Worm (Caenorhabditis elegans) whole organism, L4/young adult: ENCODE data around the gene F26D11.2.

Source experiments
- W03F9.2 ChIP-seq: fragments of 150-350 bp; optimal IDR thresholded peaks from 2 replicates; lab custom pipeline; 2014; ENCODE audit warnings: missing biosample characterization, missing genetic modification characterization
- dao-5 ChIP-seq: sonication (generic microtip); optimal IDR thresholded peaks from 2 replicates; lab custom pipeline; 2016; ENCODE audit warnings: missing genotype, missing genetic modification characterization, moderate library complexity, missing compliant biosample characterization
- him-1 ChIP-seq: sonication (generic microtip); optimal IDR thresholded peaks from 2 replicates; lab custom pipeline; 2016; ENCODE audit warnings: missing genotype, missing genetic modification reagents, missing genetic modification characterization, missing compliant biosample characterization

DNA sequence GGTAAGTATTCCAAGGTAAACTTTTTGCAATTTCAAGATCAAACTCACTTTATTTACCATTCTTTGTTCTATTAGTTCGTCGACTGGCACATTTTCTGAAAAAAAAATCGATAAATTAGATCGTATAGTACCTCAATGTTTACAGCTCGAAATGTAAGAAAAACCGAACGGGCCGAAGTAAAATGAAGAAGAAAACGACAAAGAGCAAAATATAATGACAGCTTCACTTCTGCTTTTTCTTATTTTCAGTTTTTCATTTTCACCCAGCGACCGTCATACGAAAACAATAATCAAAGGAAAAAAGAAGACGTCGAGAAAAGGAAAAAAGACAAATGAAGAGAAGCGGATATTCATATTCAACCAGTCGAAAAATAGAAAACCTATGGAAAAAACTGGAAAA is 10.0 kb downstream of the F26D11.2 start, which contains the start of gene che-7:
- TF ChIP-seq dao-5 (tag; lab: Kevin White, UChicago) (no peak), him-1 (tag; lab: Kevin White, UChicago) (no peak), W03F9.2 (tag; lab: Kevin White, UChicago) (no peak)
